Fruit fly (Drosophila melanogaster): ENCODE data around the gene CG11034.
A peak's percentile ranks its signal among the peaks of the same experiment; 100 is the strongest.

Gene CG11034

dm6 chr2L:5771179-5771578 is 34.0 kb upstream of the CG11034 start (continued):
- TF ChIP-seq trem (tag; optimal IDR thresholded peaks at IDR 0.05), result no peak
- no peak for TF ChIP-seq slp2 (GFP tag; optimal IDR thresholded peaks at IDR 0.05)
- no peak for TF ChIP-seq gt (GFP tag; IDR thresholded peaks at IDR 0.05)
- TF ChIP-seq CG9876 (GFP tag; optimal IDR thresholded peaks at IDR 0.05), result peak; percentile 8
- no peak for TF ChIP-seq otp (GFP tag; IDR thresholded peaks at IDR 0.05)
- no peak for TF ChIP-seq MTF-1 (GFP tag; optimal IDR thresholded peaks at IDR 0.05; ENCODE audit: borderline replicate concordance)
- no peak for TF ChIP-seq CG6683 (GFP tag; optimal IDR thresholded peaks at IDR 0.05)
- TF ChIP-seq luna (GFP tag; optimal IDR thresholded peaks at IDR 0.05), result no peak
- TF ChIP-seq Neu2 (GFP tag; optimal IDR thresholded peaks at IDR 0.05; ENCODE audit: borderline replicate concordance), result no peak
- TF ChIP-seq CG4282 (GFP tag; optimal IDR thresholded peaks at IDR 0.05), result no peak
- TF ChIP-seq ranshi (GFP tag; IDR thresholded peaks at IDR 0.05), result no peak
- no peak for TF ChIP-seq hth (optimal IDR thresholded peaks at IDR 0.05)
- TF ChIP-seq ken (GFP tag; IDR thresholded peaks at IDR 0.05), result peak; percentile 73; the same call in 2 of the 3 replicates
- TF ChIP-seq CG13287 (GFP tag; IDR thresholded peaks at IDR 0.05; ENCODE audit: partially characterized antibody), result peak; percentile 45; the same call in 1 of the 2 replicates
- TF ChIP-seq tx (GFP tag; optimal IDR thresholded peaks at IDR 0.05), result no peak
- no peak for TF ChIP-seq CG31224 (GFP tag; IDR thresholded peaks at IDR 0.05)
- TF ChIP-seq CG11504 (tag; optimal IDR thresholded peaks at IDR 0.05), result no peak
- no peak for TF ChIP-seq CG17359 (tag; optimal IDR thresholded peaks at IDR 0.05)
- TF ChIP-seq nau (GFP tag; optimal IDR thresholded peaks at IDR 0.05), result no peak
- TF ChIP-seq CG8944 (GFP tag; optimal IDR thresholded peaks at IDR 0.05), result peak; percentile 26
- TF ChIP-seq mld (GFP tag; IDR thresholded peaks at IDR 0.05; ENCODE audit: partially characterized antibody), result no peak
- TF ChIP-seq lab (GFP tag; optimal IDR thresholded peaks at IDR 0.05), result no peak
- no peak for TF ChIP-seq CG8924 (tag; optimal IDR thresholded peaks at IDR 0.05)
- TF ChIP-seq PHDP (tag; optimal IDR thresholded peaks at IDR 0.05), result no peak
- 0 out of 2 replicates have a peak, but pooled peaks have one; percentile 30 for TF ChIP-seq Scr (GFP tag; IDR thresholded peaks at IDR 0.05; ENCODE audit: partially characterized antibody)
- TF ChIP-seq ham (GFP tag; IDR thresholded peaks at IDR 0.05), result no peak
- TF ChIP-seq CG13123 (GFP tag; optimal IDR thresholded peaks at IDR 0.05), result no peak
- TF ChIP-seq CG2678 (tag; optimal IDR thresholded peaks at IDR 0.05), result no peak
- TF ChIP-seq sim (GFP tag; IDR thresholded peaks at IDR 0.05), result no peak
- TF ChIP-seq CG33213 (GFP tag; optimal IDR thresholded peaks at IDR 0.05), result no peak
- TF ChIP-seq mam (GFP tag; optimal IDR thresholded peaks at IDR 0.05), result peak; percentile 32
- TF ChIP-seq CG4707 (GFP tag; optimal IDR thresholded peaks at IDR 0.05), result no peak
- peak; percentile 4 to 40 for TF ChIP-seq Pdp1 (GFP tag; optimal IDR thresholded peaks at IDR 0.05)
- TF ChIP-seq chinmo (GFP tag; IDR thresholded peaks at IDR 0.05; ENCODE audit: partially characterized antibody), result 0 out of 4 replicates have a peak, but pooled peaks have one; percentile 8
- TF ChIP-seq gem (tag; optimal IDR thresholded peaks at IDR 0.05), result no peak
- no peak for TF ChIP-seq bsh (GFP tag; optimal IDR thresholded peaks at IDR 0.05)
- TF ChIP-seq sens-2 (GFP tag; IDR thresholded peaks at IDR 0.05), result no peak
- peak; percentile 6 for TF ChIP-seq CG16863 (GFP tag; optimal IDR thresholded peaks at IDR 0.05)
- TF ChIP-seq ato (GFP tag; IDR thresholded peaks at IDR 0.05; ENCODE audit: partially characterized antibody), result peak; percentile 55
- TF ChIP-seq Awh (GFP tag; IDR thresholded peaks at IDR 0.05), result no peak
- TF ChIP-seq CG12769 (tag; optimal IDR thresholded peaks at IDR 0.05), result peak; percentile 25
- TF ChIP-seq Lhr (GFP tag; optimal IDR thresholded peaks at IDR 0.05), result no peak
- no peak for TF ChIP-seq CG7271 (tag; optimal IDR thresholded peaks at IDR 0.05)
- no peak for TF ChIP-seq CG10274 (GFP tag; optimal IDR thresholded peaks at IDR 0.05)
- TF ChIP-seq shn (GFP tag; optimal IDR thresholded peaks at IDR 0.05), result no peak
- no peak for TF ChIP-seq zen (tag; optimal IDR thresholded peaks at IDR 0.05)
- TF ChIP-seq az2 (GFP tag; optimal IDR thresholded peaks at IDR 0.05), result peak; percentile 39
- TF ChIP-seq CG14050 (GFP tag; IDR thresholded peaks at IDR 0.05), result no peak
- TF ChIP-seq zfh2 (GFP tag; optimal IDR thresholded peaks at IDR 0.05), result peak; percentile 17
- peak; percentile 65 for TF ChIP-seq hb (GFP tag; IDR thresholded peaks at IDR 0.05; ENCODE audit: partially characterized antibody)

All from whole organism, embryonic.